Fruit fly (Drosophila melanogaster) whole organism, embryonic: ENCODE results near the gene CG43672.

Experiments used
- CG10654 ChIP-seq: fragments of 200-800 bp; sonication (Bioruptor generic); optimal IDR thresholded peaks from 2 replicates; lab custom pipeline; 2016; ENCODE audit warnings: missing biosample characterization, missing genetic modification characterization
- CG11696 ChIP-seq: fragments of 200-800 bp; sonication (Bioruptor generic); IDR thresholded peaks from 2 replicates; pipeline ENCODE4 v1.3.6; 2022; ENCODE audit warnings: missing biosample characterization, missing genetic modification characterization
- CG11723 ChIP-seq: fragments of 200-800 bp; sonication (Bioruptor generic); optimal IDR thresholded peaks from 2 replicates; lab custom pipeline; 2017; ENCODE audit warnings: missing biosample characterization, mild to moderate bottlenecking, missing genetic modification characterization
- CG13775 ChIP-seq: fragments of 200-800 bp; sonication (Bioruptor generic); optimal IDR thresholded peaks from 3 replicates; lab custom pipeline; 2017; ENCODE audit warnings: missing biosample characterization, mild to moderate bottlenecking, missing genetic modification characterization
- CG14014 ChIP-seq: fragments of 200-800 bp; sonication (Bioruptor generic); IDR thresholded peaks from 2 replicates; pipeline ENCODE4 v1.3.6; 2022; ENCODE audit warnings: missing biosample characterization, missing genetic modification characterization
- CG15696 ChIP-seq: fragments of 200-800 bp; sonication (Bioruptor generic); optimal IDR thresholded peaks from 2 replicates; lab custom pipeline; 2019; ENCODE audit warnings: missing biosample characterization, mild to moderate bottlenecking, missing genetic modification characterization, moderate library complexity
- CG16813 ChIP-seq: fragments of 200-800 bp; sonication (Bioruptor generic); IDR thresholded peaks from 3 replicates; pipeline ENCODE4 v1.3.6; 2022; ENCODE audit warnings: missing biosample characterization, missing genetic modification characterization; ENCODE audit not compliant: partially characterized antibody
- CG1832 ChIP-seq: fragments of 200-800 bp; sonication (Bioruptor generic); optimal IDR thresholded peaks from 2 replicates; lab custom pipeline; 2017; ENCODE audit warnings: missing biosample characterization, mild to moderate bottlenecking, missing genetic modification characterization, inconsistent platforms
- CG18764 ChIP-seq: fragments of 200-800 bp; sonication (Bioruptor generic); optimal IDR thresholded peaks from 3 replicates; lab custom pipeline; 2016; ENCODE audit warnings: missing biosample characterization, missing genetic modification characterization
- CG2116 ChIP-seq: fragments of 200-800 bp; sonication (Bioruptor generic); optimal IDR thresholded peaks from 3 replicates; lab custom pipeline; 2018; ENCODE audit warnings: missing biosample characterization, mild to moderate bottlenecking, missing genetic modification characterization
- CG2199 ChIP-seq: fragments of 200-800 bp; sonication (Bioruptor generic); IDR thresholded peaks from 3 replicates; pipeline ENCODE4 v1.3.6; 2022; ENCODE audit warnings: missing biosample characterization, missing genetic modification characterization
- CG2678 ChIP-seq: fragments of 200-800 bp; sonication (Bioruptor generic); optimal IDR thresholded peaks from 3 replicates; lab custom pipeline; 2019; ENCODE audit warnings: missing biosample characterization, mild to moderate bottlenecking, missing genetic modification characterization, moderate library complexity
- CG2889 ChIP-seq: fragments of 200-800 bp; sonication (Bioruptor generic); IDR thresholded peaks from 3 replicates; pipeline ENCODE4 v1.3.6; 2022; ENCODE audit warnings: missing biosample characterization, missing genetic modification characterization
- CG31388 ChIP-seq: fragments of 200-800 bp; sonication (Bioruptor generic); optimal IDR thresholded peaks from 2 replicates; lab custom pipeline; 2016; ENCODE audit warnings: missing biosample characterization, missing genetic modification characterization
- CG3163 ChIP-seq: fragments of 200-800 bp; sonication (Bioruptor generic); optimal IDR thresholded peaks from 3 replicates; lab custom pipeline; 2016; ENCODE audit warnings: missing biosample characterization, missing genetic modification characterization
- CG32532 ChIP-seq: fragments of 200-800 bp; sonication (Bioruptor generic); IDR thresholded peaks from 2 replicates; pipeline ENCODE4 v1.3.6; 2022; ENCODE audit warnings: missing biosample characterization, missing genetic modification characterization
- CG32772 ChIP-seq: fragments of 200-800 bp; sonication (Bioruptor generic); IDR thresholded peaks from 2 replicates; pipeline ENCODE4 v1.3.6; 2022; ENCODE audit warnings: missing biosample characterization, missing genetic modification characterization
- CG34224 ChIP-seq: fragments of 200-800 bp; sonication (Bioruptor generic); IDR thresholded peaks from 3 replicates; pipeline ENCODE4 v1.3.6; 2022; ENCODE audit warnings: missing biosample characterization, missing genetic modification characterization; ENCODE audit not compliant: partially characterized antibody
- CG4854 ChIP-seq: fragments of 200-800 bp; sonication (Bioruptor generic); optimal IDR thresholded peaks from 2 replicates; lab custom pipeline; 2016; ENCODE audit warnings: missing biosample characterization, missing genetic modification characterization, inconsistent platforms
- CG6654 ChIP-seq: fragments of 200-800 bp; sonication (Bioruptor generic); optimal IDR thresholded peaks from 2 replicates; lab custom pipeline; 2017; ENCODE audit warnings: missing biosample characterization, mild to moderate bottlenecking, missing genetic modification characterization
- CG7556 ChIP-seq: fragments of 200-800 bp; sonication (Bioruptor generic); optimal IDR thresholded peaks from 2 replicates; lab custom pipeline; 2017; ENCODE audit warnings: missing biosample characterization, mild to moderate bottlenecking, missing genetic modification characterization
- CG7963 ChIP-seq: fragments of 200-800 bp; sonication (Bioruptor generic); IDR thresholded peaks from 3 replicates; pipeline ENCODE4 v1.3.6; 2022; ENCODE audit warnings: missing biosample characterization, missing genetic modification characterization; ENCODE audit not compliant: partially characterized antibody
- CoRest ChIP-seq: fragments of 200-800 bp; sonication (Bioruptor generic); optimal IDR thresholded peaks from 3 replicates; lab custom pipeline; 2018; ENCODE audit warnings: missing biosample characterization, mild to moderate bottlenecking, missing genetic modification characterization, moderate library complexity
- Dad ChIP-seq: fragments of 200-800 bp; sonication (Bioruptor generic); optimal IDR thresholded peaks from 3 replicates; lab custom pipeline; 2016; ENCODE audit warnings: missing biosample characterization, missing genetic modification characterization
- Dref ChIP-seq: fragments of 200-800 bp; sonication (Bioruptor generic); IDR thresholded peaks from 2 replicates; pipeline ENCODE4 v1.3.6; 2022; ENCODE audit warnings: missing biosample characterization, missing genetic modification characterization
- Drgx ChIP-seq: fragments of 200-800 bp; sonication (Bioruptor generic); IDR thresholded peaks from 2 replicates; pipeline ENCODE4 v1.3.6; 2022; ENCODE audit warnings: missing biosample characterization, missing genetic modification characterization
- Eip74EF ChIP-seq, 2 experiments: fragments of 200-800 bp in 1 of 2; fragments of >200 bp in 1 of 2; sonication (Bioruptor generic) in 1 of 2; optimal IDR thresholded peaks; 2 replicates each; lab custom pipeline; 2017 to 2019; ENCODE audit warnings: missing biosample characterization in 2 of 2, missing genetic modification characterization in 2 of 2, mild to moderate bottlenecking in 1 of 2, moderate library complexity in 1 of 2
- Gug ChIP-seq: fragments of 200-800 bp; sonication (Bioruptor generic); IDR thresholded peaks from 4 replicates; pipeline ENCODE4 v1.3.6; 2022; ENCODE audit warnings: missing biosample characterization, missing genetic modification characterization
- H15 ChIP-seq: fragments of 200-800 bp; sonication (Bioruptor generic); IDR thresholded peaks from 3 replicates; pipeline ENCODE4 v1.3.6; 2022; ENCODE audit warnings: missing biosample characterization, missing genetic modification characterization
- H2.0 ChIP-seq: fragments of 200-800 bp; sonication (Bioruptor generic); IDR thresholded peaks from 2 replicates; pipeline ENCODE4 v1.3.6; 2022; ENCODE audit warnings: missing biosample characterization, missing genetic modification characterization
- Hr78 ChIP-seq, 2 experiments: fragments of 200-800 bp in 1 of 2; fragments of >200 bp in 1 of 2; sonication (Bioruptor generic) in 1 of 2; optimal IDR thresholded peaks; 2 replicates each; lab custom pipeline; 2017 to 2019; ENCODE audit warnings: missing biosample characterization in 2 of 2, missing genetic modification characterization in 2 of 2, mild to moderate bottlenecking in 1 of 2, moderate library complexity in 1 of 2
- Lhr ChIP-seq: fragments of 200-800 bp; sonication (Bioruptor generic); optimal IDR thresholded peaks from 3 replicates; lab custom pipeline; 2017; ENCODE audit warnings: mild to moderate bottlenecking, missing biosample characterization, missing genetic modification reagents, missing genetic modification characterization
- Med ChIP-seq: fragments of 200-800 bp; sonication (Bioruptor generic); peaks from one replicate; lab custom pipeline; 2016; ENCODE audit warnings: missing biosample characterization, missing genetic modification characterization, mild to moderate bottlenecking, inconsistent platforms, moderate library complexity
- Nf-YA ChIP-seq: fragments of 200-800 bp; sonication (Bioruptor generic); IDR thresholded peaks from 2 replicates; pipeline ENCODE4 v1.3.6; 2022; ENCODE audit warnings: missing biosample characterization, missing genetic modification characterization
- Opbp ChIP-seq: fragments of 200-800 bp; sonication (Bioruptor generic); IDR thresholded peaks from 3 replicates; pipeline ENCODE4 v1.3.6; 2022; ENCODE audit warnings: missing biosample characterization, missing genetic modification characterization; ENCODE audit not compliant: partially characterized antibody
- Poxn ChIP-seq: fragments of 200-800 bp; sonication (Bioruptor generic); IDR thresholded peaks from 2 replicates; pipeline ENCODE4 v1.3.6; 2022; ENCODE audit warnings: missing biosample characterization, missing genetic modification characterization
- Rfx ChIP-seq: fragments of 200-800 bp; sonication (Bioruptor generic); IDR thresholded peaks from 2 replicates; pipeline ENCODE4 v1.3.6; 2022; ENCODE audit warnings: missing biosample characterization, missing genetic modification characterization
- Six4 ChIP-seq: fragments of 200-800 bp; sonication (Bioruptor generic); optimal IDR thresholded peaks from 2 replicates; lab custom pipeline; 2016; ENCODE audit warnings: missing biosample characterization, missing genetic modification characterization
- Sox102F ChIP-seq: fragments of 200-800 bp; sonication (Bioruptor generic); optimal IDR thresholded peaks from 2 replicates; lab custom pipeline; 2018; ENCODE audit warnings: missing biosample characterization, mild to moderate bottlenecking, missing genetic modification characterization, moderate library complexity
- Usf ChIP-seq: fragments of 200-800 bp; sonication (Bioruptor generic); optimal IDR thresholded peaks from 2 replicates; lab custom pipeline; 2017; ENCODE audit warnings: missing genotype, missing biosample characterization, missing genetic modification characterization
- Xrp1 ChIP-seq: fragments of 200-800 bp; sonication (Bioruptor generic); IDR thresholded peaks from 2 replicates; pipeline ENCODE4 v1.3.6; 2022; ENCODE audit warnings: missing biosample characterization, missing genetic modification characterization
- bowl ChIP-seq: fragments of 200-800 bp; sonication (Bioruptor generic); IDR thresholded peaks from 2 replicates; pipeline ENCODE4 v1.3.6; 2022; ENCODE audit warnings: missing biosample characterization, missing genetic modification characterization
- cas ChIP-seq: fragments of 200-800 bp; sonication (Bioruptor generic); IDR thresholded peaks from 2 replicates; pipeline ENCODE4 v1.3.6; 2022; ENCODE audit warnings: missing biosample characterization, missing genetic modification characterization
- dpn ChIP-seq, 2 experiments: fragments of 200-800 bp; sonication (Bioruptor generic); optimal IDR thresholded peaks; 3 replicates each; lab custom pipeline; 2016; ENCODE audit warnings: missing biosample characterization in 2 of 2, missing genetic modification characterization in 2 of 2
- gce ChIP-seq: fragments of 200-800 bp; sonication (Bioruptor generic); IDR thresholded peaks from 3 replicates; pipeline ENCODE4 v1.3.6; 2022; ENCODE audit warnings: missing biosample characterization, missing genetic modification characterization
- gcm2 ChIP-seq: fragments of 200-800 bp; sonication (Bioruptor generic); optimal IDR thresholded peaks from 2 replicates; lab custom pipeline; 2016; ENCODE audit warnings: missing biosample characterization, missing genetic modification characterization
- oc ChIP-seq: fragments of 200-800 bp; sonication (Bioruptor generic); optimal IDR thresholded peaks from 2 replicates; lab custom pipeline; 2018; ENCODE audit warnings: missing biosample characterization, mild to moderate bottlenecking, missing genetic modification characterization, moderate library complexity
- pum ChIP-seq: fragments of 200-800 bp; sonication (Bioruptor generic); optimal IDR thresholded peaks from 2 replicates; lab custom pipeline; 2016; ENCODE audit warnings: missing biosample characterization, missing genetic modification characterization
- sqz ChIP-seq: fragments of 200-800 bp; sonication (Bioruptor generic); optimal IDR thresholded peaks from 3 replicates; lab custom pipeline; 2018; ENCODE audit warnings: missing biosample characterization, mild to moderate bottlenecking, missing genetic modification characterization

CG43672 gene

DNA sequence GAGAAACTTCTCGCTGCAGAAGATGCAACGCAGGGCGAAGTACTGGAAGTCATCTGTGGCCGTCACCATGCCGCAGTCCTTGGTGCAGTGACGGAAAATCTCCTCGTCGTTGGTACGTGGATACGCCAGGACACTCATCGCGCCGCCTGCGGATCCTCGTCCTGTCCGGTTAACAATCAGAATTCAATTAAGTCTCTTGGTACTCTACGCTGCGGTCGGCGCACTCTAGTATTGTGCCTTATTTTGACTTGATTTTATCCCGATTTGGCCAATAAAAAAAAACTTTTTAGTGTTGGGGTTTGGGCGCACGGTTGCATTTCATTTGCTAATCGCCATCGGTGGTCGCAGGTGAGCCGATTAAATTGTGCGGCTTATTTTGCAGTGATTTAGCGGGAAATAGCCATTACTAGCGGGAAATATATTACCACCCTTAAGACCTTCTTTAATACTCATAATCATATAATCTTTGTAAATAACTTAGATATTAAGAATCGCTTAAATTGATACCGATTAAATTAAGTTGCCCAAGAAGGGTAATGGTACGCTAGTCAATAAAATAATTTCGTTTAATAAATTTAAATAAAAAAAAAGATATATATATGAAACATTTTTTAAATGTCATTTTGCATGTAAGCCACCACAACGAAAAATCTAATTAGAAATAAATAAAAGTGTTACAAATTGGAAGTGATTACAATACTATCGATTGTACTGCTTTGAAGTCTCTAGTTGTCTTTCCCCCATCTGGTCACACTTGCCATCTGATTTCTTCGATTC, 26.7 kb upstream of the CG43672 start, which contains the start of the genes CG8944 and CCT6 (continued):
- TF ChIP-seq Sox102F (GFP tag; lab: Kevin White, UChicago) (no peak), CG18764 (no peak), Drgx (no peak), CG13775 (GFP tag; lab: Kevin White, UChicago) (peak; percentile 29), CG34224 (GFP tag; lab: Robert Waterston, UW) (0 out of 3 replicates have a peak, but pooled peaks have one; percentile 24), CG7963 (GFP tag; lab: Robert Waterston, UW) (peak; percentile 17; the same call in 1 of the 3 replicates), CG1832 (GFP tag; lab: Kevin White, UChicago) (no peak), Nf-YA (GFP tag; lab: Robert Waterston, UW) (no peak), Dref (GFP tag; lab: Robert Waterston, UW) (peak; percentile 71), CG2199 (GFP tag; lab: Robert Waterston, UW) (no peak), Eip74EF (GFP tag; optimal IDR thresholded peaks at IDR 0.05; lab: Kevin White, UChicago) (no peak), Hr78 (GFP tag; optimal IDR thresholded peaks at IDR 0.05; lab: Kevin White, UChicago) (no peak), Poxn (GFP tag; lab: Robert Waterston, UW) (no peak), CG2678 (tag; lab: Kevin White, UChicago) (no peak), Xrp1 (GFP tag; lab: Robert Waterston, UW) (no peak), sqz (GFP tag; lab: Kevin White, UChicago) (no peak), H15 (GFP tag; lab: Robert Waterston, UW) (no peak), CoRest (peak; percentile 45), CG3163 (GFP tag; lab: Kevin White, UChicago) (no peak), oc (tag; lab: Kevin White, UChicago) (no peak), CG7556 (GFP tag; lab: Kevin White, UChicago) (no peak), CG16813 (peak; percentile 52; the same call in 2 of the 3 replicates), Gug (GFP tag; lab: Robert Waterston, UW) (no peak), dpn (GFP tag; optimal IDR thresholded peaks at IDR 0.05; lab: Kevin White, UChicago) (peak in 1 of 2 experiments; percentile 21), Med (peak; percentile 74), Opbp (peak; percentile 40; the same call in 1 of the 3 replicates), Dad (GFP tag; lab: Kevin White, UChicago) (no peak), cas (GFP tag; lab: Robert Waterston, UW) (no peak), CG4854 (GFP tag; lab: Kevin White, UChicago) (no peak), Rfx (peak; percentile 57), Lhr (no peak), CG32532 (GFP tag; lab: Robert Waterston, UW) (0 out of 2 replicates have a peak, but pooled peaks have one; percentile 38), Six4 (GFP tag; lab: Kevin White, UChicago) (no peak), CG31388 (GFP tag; lab: Kevin White, UChicago) (no peak), CG14014 (GFP tag; lab: Robert Waterston, UW) (no peak), bowl (GFP tag; lab: Robert Waterston, UW) (no peak), Usf (GFP tag; lab: Kevin White, UChicago) (no peak), CG15696 (tag; lab: Kevin White, UChicago) (no peak), CG6654 (GFP tag; lab: Kevin White, UChicago) (no peak), CG32772 (GFP tag; lab: Robert Waterston, UW) (0 out of 2 replicates have a peak, but pooled peaks have one; percentile 34), CG11696 (GFP tag; lab: Robert Waterston, UW) (no peak), CG11723 (GFP tag; lab: Kevin White, UChicago) (no peak), CG2889 (GFP tag; lab: Robert Waterston, UW) (no peak), H2.0 (no peak), pum (GFP tag; lab: Kevin White, UChicago) (no peak), CG2116 (GFP tag; lab: Kevin White, UChicago) (peak; percentile 96), gce (GFP tag; lab: Robert Waterston, UW) (no peak), CG10654 (no peak), gcm2 (no peak)
